Worm (Caenorhabditis elegans) whole organism, L4 larva: Measurements from ENCODE around the gene str-172.

Source experiments
- D1046.2 ChIP-seq: fragments of 200-800 bp; sonication (Bioruptor generic); IDR thresholded peaks from 2 replicates; pipeline ENCODE4 v1.3.6; 2022; ENCODE audit warnings: missing genetic modification characterization, missing compliant biosample characterization
- F10B5.3 ChIP-seq: sonication (generic microtip); optimal IDR thresholded peaks from 2 replicates; lab custom pipeline; 2016; ENCODE audit warnings: mild to moderate bottlenecking, missing genetic modification characterization, missing compliant biosample characterization
- F44E2.7 ChIP-seq: fragments of 200-800 bp; sonication (Bioruptor generic); IDR thresholded peaks from 2 replicates; pipeline ENCODE4 v2.1.2; 2022; ENCODE audit warnings: missing genetic modification characterization, missing compliant biosample characterization
- R02D3.7 ChIP-seq: fragments of 150-350 bp; sonication (generic microtip); optimal IDR thresholded peaks from 3 replicates; lab custom pipeline; 2014; ENCODE audit warnings: missing biosample characterization, missing genetic modification characterization
- Y48G9A.11 ChIP-seq: fragments of 200-800 bp; sonication (Bioruptor generic); IDR thresholded peaks from 2 replicates; pipeline ENCODE4 v1.3.6; 2022; ENCODE audit warnings: missing genetic modification reagents, missing genetic modification characterization, missing compliant biosample characterization
- ZK337.2 ChIP-seq: fragments of 200-800 bp; sonication (Bioruptor generic); IDR thresholded peaks from 2 replicates; pipeline ENCODE4 v1.3.6; 2022; ENCODE audit warnings: missing genetic modification reagents, missing genetic modification characterization, missing compliant biosample characterization
- aha-1 ChIP-seq: fragments of 150-350 bp; peaks from one replicate; lab custom pipeline; 2014; ENCODE audit warnings: missing biosample characterization, missing genetic modification characterization
- ces-1 ChIP-seq: fragments of 150-350 bp; sonication (generic microtip); optimal IDR thresholded peaks from 4 replicates; lab custom pipeline; 2014; ENCODE audit warnings: missing biosample characterization, missing genetic modification reagents, missing genetic modification characterization
- cey-2 ChIP-seq: sonication (generic microtip); optimal IDR thresholded peaks from 3 replicates; lab custom pipeline; 2017; ENCODE audit warnings: missing genetic modification characterization, mild to moderate bottlenecking, missing compliant biosample characterization, antibody characterized with exemption, borderline replicate concordance; ENCODE audit not compliant: insufficient read depth
- ctbp-1 ChIP-seq: fragments of 200-800 bp; sonication (Bioruptor generic); IDR thresholded peaks from 2 replicates; pipeline ENCODE4 v1.3.6; 2022; ENCODE audit warnings: missing genetic modification reagents, missing genetic modification characterization, missing compliant biosample characterization
- daf-8 ChIP-seq: fragments of 200-800 bp; sonication (Bioruptor generic); IDR thresholded peaks from 2 replicates; pipeline ENCODE4 v1.3.6; 2022; ENCODE audit warnings: missing genetic modification characterization, missing compliant biosample characterization
- dpl-1 ChIP-seq: fragments of 150-350 bp; optimal IDR thresholded peaks from 2 replicates; lab custom pipeline; 2014; ENCODE audit warnings: missing biosample characterization, missing genetic modification reagents, missing genetic modification characterization
- dve-1 ChIP-seq: sonication (generic microtip); optimal IDR thresholded peaks from 2 replicates; lab custom pipeline; 2017; ENCODE audit warnings: antibody characterized with exemption, mild to moderate bottlenecking, missing genetic modification characterization, missing compliant biosample characterization; ENCODE audit not compliant: insufficient read depth
- egl-27 ChIP-seq: sonication (generic microtip); optimal IDR thresholded peaks from 3 replicates; lab custom pipeline; 2017; ENCODE audit warnings: missing biosample characterization, missing genetic modification reagents, missing genetic modification characterization
- fkh-10 ChIP-seq: fragments of 150-350 bp; optimal IDR thresholded peaks from 2 replicates; lab custom pipeline; 2014; ENCODE audit warnings: missing biosample characterization, missing genetic modification reagents, missing genetic modification characterization
- fos-1 ChIP-seq: fragments of 150-350 bp; optimal IDR thresholded peaks from 2 replicates; lab custom pipeline; 2014; ENCODE audit warnings: missing biosample characterization, missing genetic modification characterization
- gei-8 ChIP-seq: fragments of 200-800 bp; sonication (Bioruptor generic); optimal IDR thresholded peaks from 2 replicates; lab custom pipeline; 2018; ENCODE audit warnings: mild to moderate bottlenecking, missing genetic modification characterization, missing compliant biosample characterization
- hlh-30 ChIP-seq: sonication (generic microtip); optimal IDR thresholded peaks from 2 replicates; lab custom pipeline; 2017; ENCODE audit warnings: antibody characterized with exemption, mild to moderate bottlenecking, missing genetic modification characterization, missing compliant biosample characterization; ENCODE audit not compliant: insufficient read depth
- lin-13 ChIP-seq: fragments of 150-350 bp; optimal IDR thresholded peaks from 2 replicates; lab custom pipeline; 2014; ENCODE audit warnings: missing biosample characterization, missing genetic modification reagents, missing genetic modification characterization
- mxl-3 ChIP-seq: fragments of 200-800 bp; sonication (Bioruptor generic); optimal IDR thresholded peaks from 2 replicates; lab custom pipeline; 2018; ENCODE audit warnings: mild to moderate bottlenecking, missing genetic modification characterization, missing compliant biosample characterization
- nhr-237 ChIP-seq: sonication (generic microtip); optimal IDR thresholded peaks from 2 replicates; lab custom pipeline; 2017; ENCODE audit warnings: missing biosample characterization, missing genetic modification characterization
- nhr-25 ChIP-seq: sonication (generic microtip); optimal IDR thresholded peaks from 2 replicates; lab custom pipeline; 2017; ENCODE audit warnings: missing genetic modification characterization, mild to moderate bottlenecking, missing compliant biosample characterization, antibody characterized with exemption, moderate library complexity, borderline replicate concordance; ENCODE audit not compliant: insufficient read depth
- nhr-28 ChIP-seq: fragments of 150-350 bp; optimal IDR thresholded peaks from 2 replicates; lab custom pipeline; 2014; ENCODE audit warnings: missing biosample characterization, missing genetic modification characterization
- nhr-76 ChIP-seq: fragments of 150-350 bp; optimal IDR thresholded peaks from 2 replicates; lab custom pipeline; 2014; ENCODE audit warnings: missing biosample characterization, missing genetic modification characterization
- pha-4 ChIP-seq, 2 experiments: fragments of 150-350 bp in 1 of 2; fragments of 200-800 bp in 1 of 2; sonication (Bioruptor generic) in 1 of 2; IDR thresholded peaks in 1 of 2; optimal IDR thresholded peaks in 1 of 2; 2 replicates each; pipeline versions ENCODE4 v1.3.6 to Lab custom; 2014 to 2022; ENCODE audit warnings: missing genetic modification characterization in 2 of 2, missing genetic modification reagents in 2 of 2, missing biosample characterization in 1 of 2, missing compliant biosample characterization in 1 of 2
- rbr-2 ChIP-seq: sonication (generic microtip); optimal IDR thresholded peaks from 2 replicates; lab custom pipeline; 2016; ENCODE audit warnings: missing genotype, missing genetic modification characterization, missing compliant biosample characterization
- saeg-2 ChIP-seq: fragments of 200-800 bp; sonication (Bioruptor generic); IDR thresholded peaks from 2 replicates; pipeline ENCODE4 v1.3.6; 2022; ENCODE audit warnings: missing genetic modification reagents, missing genetic modification characterization, missing compliant biosample characterization
- skn-1 ChIP-seq: fragments of 150-350 bp; optimal IDR thresholded peaks from 2 replicates; lab custom pipeline; 2014; ENCODE audit warnings: missing biosample characterization, missing genetic modification characterization
- unc-62 ChIP-seq, 3 experiments: fragments of 150-350 bp in 1 of 3; sonication (generic microtip); optimal IDR thresholded peaks in 2 of 3; peaks in 1 of 3; 1 replicate in 1 of 3; 2 replicates in 2 of 3; lab custom pipeline; 2014 to 2017; ENCODE audit warnings: missing biosample characterization in 3 of 3, missing genetic modification characterization in 3 of 3, missing genetic modification reagents in 3 of 3, missing genotype in 1 of 3
- vab-7 ChIP-seq: fragments of 200-800 bp; sonication (Bioruptor generic); IDR thresholded peaks from 2 replicates; pipeline ENCODE4 v1.3.6; 2022; ENCODE audit warnings: missing genetic modification reagents, missing genetic modification characterization, missing compliant biosample characterization
- zfp-2 ChIP-seq: sonication (generic microtip); optimal IDR thresholded peaks from 2 replicates; lab custom pipeline; 2016; ENCODE audit warnings: mild to moderate bottlenecking, missing genetic modification characterization, missing compliant biosample characterization
- zip-11 ChIP-seq: fragments of 200-800 bp; sonication (Bioruptor generic); IDR thresholded peaks from 2 replicates; pipeline ENCODE4 v1.3.6; 2022; ENCODE audit warnings: missing genetic modification characterization, missing compliant biosample characterization
- ztf-11 ChIP-seq: fragments of 150-350 bp; optimal IDR thresholded peaks from 2 replicates; lab custom pipeline; 2014; ENCODE audit warnings: missing biosample characterization, missing genetic modification characterization

Gene str-172

ce11 chrIV:4867610-4868009 lies at the start of gene str-172:
Gene str-172, minus strand, starts transcription at chrIV:4867710.
- TF ChIP-seq aha-1 (no peak), Y48G9A.11 (no peak), mxl-3 (GFP tag; lab: Kevin White, UChicago) (no peak), gei-8 (GFP tag; lab: Kevin White, UChicago) (no peak), R02D3.7 (tag; lab: Kevin White, UChicago) (no peak), nhr-28 (tag; lab: Kevin White, UChicago) (no peak), rbr-2 (tag; lab: Kevin White, UChicago) (no peak), D1046.2 (GFP tag; lab: Robert Waterston, UW) (no peak), lin-13 (GFP tag; lab: Kevin White, UChicago) (no peak), F10B5.3 (tag; lab: Kevin White, UChicago) (no peak), egl-27 (no peak), fkh-10 (GFP tag; lab: Kevin White, UChicago) (no peak), ZK337.2 (GFP tag; lab: Robert Waterston, UW) (no peak), dpl-1 (GFP tag; lab: Kevin White, UChicago) (no peak), nhr-237 (no peak), saeg-2 (GFP tag; lab: Robert Waterston, UW) (no peak), zip-11 (no peak), vab-7 (GFP tag; lab: Robert Waterston, UW) (no peak), cey-2 (tag; lab: Kevin White, UChicago) (no peak), zfp-2 (tag; lab: Kevin White, UChicago) (no peak)

DNA sequence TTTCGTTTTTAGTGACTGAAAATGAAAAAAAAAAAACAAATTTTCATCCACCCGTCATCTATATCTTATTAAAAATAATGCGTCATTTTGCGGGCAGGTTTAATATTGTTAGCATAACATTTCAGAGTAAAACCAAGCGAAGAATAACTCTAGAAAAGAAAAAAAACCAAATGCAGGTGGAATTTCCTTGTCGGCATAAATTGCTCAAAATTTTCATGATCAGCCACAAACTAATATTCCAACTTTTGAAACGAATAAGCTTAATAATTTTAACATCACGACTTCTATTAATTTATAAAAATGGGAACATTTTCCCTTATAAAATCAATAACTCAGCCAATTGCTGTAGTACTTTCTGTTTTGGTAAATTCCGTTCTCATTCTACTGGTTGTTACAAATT lies 48.2 kb upstream of the str-172 start, which contains the start of gene str-155:
TSS of gene str-155 (plus strand) at position 301 of the 400 bp plus-strand sequence.
- TF ChIP-seq unc-62 (GFP tag; optimal IDR thresholded peaks at IDR 0.05 in 1 of 2; lab: Kevin White, UChicago) (peak in 1 of 2 experiments; percentile 65), unc-62 (tag; optimal IDR thresholded peaks at IDR 0.05; lab: Kevin White, UChicago) (no peak), nhr-28 (tag; lab: Kevin White, UChicago) (no peak), rbr-2 (tag; lab: Kevin White, UChicago) (no peak), daf-8 (no peak), egl-27 (no peak)

- TF ChIP-seq pha-4 (GFP tag; IDR thresholded peaks at IDR 0.05; lab: Robert Waterston, UW) (no peak), pha-4 (tag; optimal IDR thresholded peaks at IDR 0.05; lab: Kevin White, UChicago) (no peak), mxl-3 (GFP tag; lab: Kevin White, UChicago) (no peak)
Measured at ce11 chrIV:4913090-4913489, 45.6 kb upstream of the str-172 start, which contains the start of gene str-156. Gene str-156, plus strand, starts transcription at chrIV:4913390.

- TF ChIP-seq dve-1 (tag; lab: Kevin White, UChicago) (no peak), skn-1 (no peak), nhr-76 (tag; lab: Kevin White, UChicago) (no peak), F44E2.7 (GFP tag; lab: Robert Waterston, UW) (no peak), ces-1 (GFP tag; lab: Kevin White, UChicago) (no peak), ztf-11 (no peak), hlh-30 (no peak), ctbp-1 (no peak), dpl-1 (GFP tag; lab: Kevin White, UChicago) (no peak), fos-1 (tag; lab: Kevin White, UChicago) (no peak), gei-8 (GFP tag; lab: Kevin White, UChicago) (no peak), ZK337.2 (GFP tag; lab: Robert Waterston, UW) (no peak), nhr-25 (tag; lab: Kevin White, UChicago) (no peak)
Measured at ce11 chrIV:4909039-4909438, 41.5 kb upstream of the str-172 start, which contains the start of gene str-159. Gene str-159, plus strand, starts transcription at chrIV:4909339.
